Worm (Caenorhabditis elegans) whole organism, L2 larva: ENCODE data around the gene T10H4.4.

Experiments
- R02D3.7 ChIP-seq: fragments of 150-350 bp; optimal IDR thresholded peaks from 2 replicates; lab custom pipeline; 2014; ENCODE audit warnings: missing biosample characterization, missing genetic modification characterization
- Y55F3AM.14 ChIP-seq: fragments of 200-800 bp; sonication (Bioruptor generic); optimal IDR thresholded peaks from 2 replicates; lab custom pipeline; 2018; ENCODE audit warnings: mild to moderate bottlenecking, missing genetic modification characterization, missing compliant biosample characterization
- aly-2 ChIP-seq: fragments of 150-350 bp; optimal IDR thresholded peaks from 2 replicates; lab custom pipeline; 2014; ENCODE audit warnings: missing biosample characterization, missing genetic modification characterization
- blmp-1 ChIP-seq: sonication (generic microtip); optimal IDR thresholded peaks from 2 replicates; lab custom pipeline; 2017; ENCODE audit warnings: missing genetic modification characterization, mild to moderate bottlenecking, missing compliant biosample characterization, antibody characterized with exemption, moderate library complexity; ENCODE audit not compliant: insufficient read depth
- ceh-82 ChIP-seq: fragments of 150-350 bp; optimal IDR thresholded peaks from 2 replicates; lab custom pipeline; 2014; ENCODE audit warnings: missing biosample characterization, missing genetic modification characterization
- crh-2 ChIP-seq: sonication (generic microtip); optimal IDR thresholded peaks from 2 replicates; lab custom pipeline; 2017; ENCODE audit warnings: missing biosample characterization, missing genetic modification characterization
- elt-1 ChIP-seq: fragments of 150-350 bp; optimal IDR thresholded peaks from 2 replicates; lab custom pipeline; 2014; ENCODE audit warnings: missing biosample characterization, missing genetic modification characterization
- elt-3 ChIP-seq: sonication (generic microtip); optimal IDR thresholded peaks from 2 replicates; lab custom pipeline; 2017; ENCODE audit warnings: missing biosample characterization, missing genetic modification characterization
- fos-1 ChIP-seq: fragments of 150-350 bp; optimal IDR thresholded peaks from 2 replicates; lab custom pipeline; 2014; ENCODE audit warnings: missing biosample characterization, missing genetic modification characterization
- lin-11 ChIP-seq: fragments of 150-350 bp; sonication (generic microtip); optimal IDR thresholded peaks from 2 replicates; lab custom pipeline; 2014; ENCODE audit warnings: missing biosample characterization, missing genetic modification characterization, inconsistent platforms, mixed read lengths
- lin-13 ChIP-seq: fragments of 150-350 bp; optimal IDR thresholded peaks from 2 replicates; lab custom pipeline; 2014; ENCODE audit warnings: missing biosample characterization, missing genetic modification reagents, missing genetic modification characterization
- lin-39 ChIP-seq: fragments of 150-350 bp; optimal IDR thresholded peaks from 2 replicates; lab custom pipeline; 2014; ENCODE audit warnings: missing biosample characterization, missing genetic modification reagents, missing genetic modification characterization
- mbf-1 ChIP-seq: sonication (generic microtip); optimal IDR thresholded peaks from 2 replicates; lab custom pipeline; 2017; ENCODE audit warnings: missing biosample characterization, missing genetic modification characterization
- mdl-1 ChIP-seq, 2 experiments: fragments of 150-350 bp in 1 of 2; sonication (generic microtip) in 1 of 2; optimal IDR thresholded peaks; 2 replicates each; lab custom pipeline; 2017; ENCODE audit warnings: missing biosample characterization in 2 of 2, missing genetic modification characterization in 2 of 2
- nhr-10 ChIP-seq: sonication (generic microtip); optimal IDR thresholded peaks from 2 replicates; lab custom pipeline; 2017; ENCODE audit warnings: missing biosample characterization, missing genetic modification characterization
- nhr-11 ChIP-seq: fragments of 150-350 bp; optimal IDR thresholded peaks from 2 replicates; lab custom pipeline; 2014; ENCODE audit warnings: missing biosample characterization, missing genetic modification characterization
- nhr-12 ChIP-seq: fragments of 150-350 bp; optimal IDR thresholded peaks from 2 replicates; lab custom pipeline; 2014; ENCODE audit warnings: missing biosample characterization, missing genetic modification characterization
- nhr-129 ChIP-seq: fragments of 150-350 bp; optimal IDR thresholded peaks from 2 replicates; lab custom pipeline; 2014; ENCODE audit warnings: missing biosample characterization, missing genetic modification characterization
- nhr-25 ChIP-seq: fragments of 150-350 bp; sonication (generic microtip); optimal IDR thresholded peaks from 3 replicates; lab custom pipeline; 2014; ENCODE audit warnings: missing biosample characterization, missing genetic modification characterization
- nhr-77 ChIP-seq: fragments of 150-350 bp; optimal IDR thresholded peaks from 2 replicates; lab custom pipeline; 2014; ENCODE audit warnings: missing biosample characterization, missing genetic modification characterization
- sem-4 ChIP-seq: fragments of 150-350 bp; optimal IDR thresholded peaks from 2 replicates; lab custom pipeline; 2014; ENCODE audit warnings: missing biosample characterization, missing genetic modification reagents, missing genetic modification characterization
- sma-3 ChIP-seq: sonication (generic microtip); optimal IDR thresholded peaks from 2 replicates; lab custom pipeline; 2016; ENCODE audit warnings: missing genetic modification reagents, missing genetic modification characterization, missing compliant biosample characterization
- sma-9 ChIP-seq, 2 experiments: fragments of 150-350 bp in 1 of 2; sonication (generic microtip) in 1 of 2; optimal IDR thresholded peaks; 2 replicates each; lab custom pipeline; 2014 to 2016; ENCODE audit warnings: missing genetic modification characterization in 2 of 2, mild to moderate bottlenecking in 1 of 2, missing biosample characterization in 1 of 2, missing compliant biosample characterization in 1 of 2, missing genetic modification reagents in 1 of 2, moderate library complexity in 1 of 2
- unc-39 ChIP-seq: fragments of 150-350 bp; optimal IDR thresholded peaks from 2 replicates; lab custom pipeline; 2014; ENCODE audit warnings: missing biosample characterization, missing genetic modification characterization
- unc-62 ChIP-seq: fragments of 150-350 bp; optimal IDR thresholded peaks from 2 replicates; lab custom pipeline; 2014; ENCODE audit warnings: missing biosample characterization, missing genetic modification reagents, missing genetic modification characterization
- zag-1 ChIP-seq: fragments of 150-350 bp; optimal IDR thresholded peaks from 2 replicates; lab custom pipeline; 2014; ENCODE audit warnings: missing biosample characterization, missing genetic modification characterization
- ztf-1 ChIP-seq: fragments of 200-800 bp; sonication (Bioruptor generic); conservative IDR thresholded peaks from 2 replicates; pipeline ENCODE4 v1.3.6; 2022; ENCODE audit warnings: missing genetic modification characterization, missing compliant biosample characterization
- ztf-11 ChIP-seq: sonication (generic microtip); optimal IDR thresholded peaks from 2 replicates; lab custom pipeline; 2017; ENCODE audit warnings: missing biosample characterization, missing genetic modification characterization
- ztf-4 ChIP-seq: fragments of 150-350 bp; optimal IDR thresholded peaks from 2 replicates; lab custom pipeline; 2014; ENCODE audit warnings: missing biosample characterization, missing genetic modification characterization

T10H4.4 gene

ce11 chrV:15226206-15226605, 46.0 kb downstream of the T10H4.4 start:
- TF ChIP-seq ztf-11 (tag; lab: Kevin White, UChicago) (no peak), nhr-77 (no peak), fos-1 (tag; lab: Kevin White, UChicago) (peak; percentile 74), ztf-1 (GFP tag; lab: Robert Waterston, UW) (no peak)
- TF ChIP-seq, all 48 proteins: peak for 1

- TF ChIP-seq aly-2 (tag; lab: Kevin White, UChicago) (no peak), elt-1 (tag; lab: Kevin White, UChicago) (no peak)
- TF ChIP-seq, all 48 proteins: peak for 0
Measured at ce11 chrV:15225650-15226049, 46.5 kb downstream of the T10H4.4 start, which contains the start of gene srw-14. srw-14 (plus strand) TSS chrV:15225950.

DNA sequence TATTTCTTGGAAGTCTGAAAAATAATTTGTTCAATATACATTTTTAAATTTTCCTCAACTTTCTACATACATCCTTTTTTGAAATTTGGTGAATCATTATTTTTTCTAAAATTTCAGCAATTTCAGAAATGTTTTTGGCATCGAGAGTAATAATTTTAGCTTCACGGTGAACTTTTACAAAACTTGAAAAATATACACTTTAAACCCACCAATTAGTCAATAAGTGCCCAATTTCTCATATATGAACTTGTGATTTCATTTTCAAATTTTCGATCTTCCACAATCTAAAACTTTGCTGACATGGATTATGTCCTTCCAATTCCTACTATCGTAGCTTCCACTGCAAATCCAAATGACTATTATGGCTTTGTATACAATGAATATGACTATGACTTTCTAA, 48.5 kb downstream of the T10H4.4 start, which contains the start of gene srw-24:
TSS of gene srw-24 (plus strand) at position 301 of the 400 bp plus-strand sequence.
- TF ChIP-seq mbf-1 (tag; lab: Kevin White, UChicago) (no peak), sma-3 (GFP tag; lab: Kevin White, UChicago) (no peak), elt-1 (tag; lab: Kevin White, UChicago) (no peak), sem-4 (no peak), lin-13 (no peak), crh-2 (no peak), R02D3.7 (no peak), nhr-11 (tag; lab: Kevin White, UChicago) (no peak), sma-9 (GFP tag; optimal IDR thresholded peaks at IDR 0.05; lab: Kevin White, UChicago) (no peak), sma-9 (tag; optimal IDR thresholded peaks at IDR 0.05; lab: Kevin White, UChicago) (no peak)

ce11 chrV:15221330-15221729, 50.8 kb downstream of the T10H4.4 start, which contains the start of gene irld-25:
irld-25 (plus strand) TSS chrV:15221630.
- TF ChIP-seq zag-1 (tag; lab: Kevin White, UChicago) (no peak), Y55F3AM.14 (GFP tag; lab: Kevin White, UChicago) (no peak), lin-11 (tag; lab: Kevin White, UChicago) (no peak), elt-1 (tag; lab: Kevin White, UChicago) (no peak), fos-1 (tag; lab: Kevin White, UChicago) (no peak), lin-39 (no peak), blmp-1 (tag; lab: Kevin White, UChicago) (no peak), sma-9 (GFP tag; optimal IDR thresholded peaks at IDR 0.05; lab: Kevin White, UChicago) (no peak), sma-9 (tag; optimal IDR thresholded peaks at IDR 0.05; lab: Kevin White, UChicago) (no peak), ztf-1 (GFP tag; lab: Robert Waterston, UW) (no peak), nhr-25 (tag; lab: Kevin White, UChicago) (no peak), nhr-10 (tag; lab: Kevin White, UChicago) (no peak), elt-3 (tag; lab: Kevin White, UChicago) (no peak), unc-39 (no peak), nhr-129 (no peak), ztf-4 (tag; lab: Kevin White, UChicago) (no peak), unc-62 (GFP tag; lab: Kevin White, UChicago) (no peak), ceh-82 (tag; lab: Kevin White, UChicago) (no peak), mdl-1 (tag; optimal IDR thresholded peaks at IDR 0.05; lab: Kevin White, UChicago) (no peak), nhr-12 (tag; lab: Kevin White, UChicago) (no peak)
